Worm (Caenorhabditis elegans): Measurements from ENCODE around the gene lge-1.
A peak's percentile ranks its signal among the peaks of the same experiment; 100 is the strongest.

lge-1 gene

ce11 chrX:10961724-10962123 is 4.6 kb upstream of the lge-1 start:
- TF ChIP-seq nhr-232 (tag; optimal IDR thresholded peaks at IDR 0.05) = no peak
- TF ChIP-seq ceh-14 (tag; optimal IDR thresholded peaks at IDR 0.05) = no peak
- no peak for TF ChIP-seq lin-11 (tag; optimal IDR thresholded peaks at IDR 0.05)
- TF ChIP-seq ceh-9 (tag; optimal IDR thresholded peaks at IDR 0.05) = no peak
- no peak for TF ChIP-seq npax-4 (tag; optimal IDR thresholded peaks at IDR 0.05)
- no peak for TF ChIP-seq hlh-15 (tag; optimal IDR thresholded peaks at IDR 0.05)
- no peak for TF ChIP-seq eyg-1 (tag; optimal IDR thresholded peaks at IDR 0.05)
- no peak for TF ChIP-seq ceh-2 (tag; optimal IDR thresholded peaks at IDR 0.05)

DNA sequence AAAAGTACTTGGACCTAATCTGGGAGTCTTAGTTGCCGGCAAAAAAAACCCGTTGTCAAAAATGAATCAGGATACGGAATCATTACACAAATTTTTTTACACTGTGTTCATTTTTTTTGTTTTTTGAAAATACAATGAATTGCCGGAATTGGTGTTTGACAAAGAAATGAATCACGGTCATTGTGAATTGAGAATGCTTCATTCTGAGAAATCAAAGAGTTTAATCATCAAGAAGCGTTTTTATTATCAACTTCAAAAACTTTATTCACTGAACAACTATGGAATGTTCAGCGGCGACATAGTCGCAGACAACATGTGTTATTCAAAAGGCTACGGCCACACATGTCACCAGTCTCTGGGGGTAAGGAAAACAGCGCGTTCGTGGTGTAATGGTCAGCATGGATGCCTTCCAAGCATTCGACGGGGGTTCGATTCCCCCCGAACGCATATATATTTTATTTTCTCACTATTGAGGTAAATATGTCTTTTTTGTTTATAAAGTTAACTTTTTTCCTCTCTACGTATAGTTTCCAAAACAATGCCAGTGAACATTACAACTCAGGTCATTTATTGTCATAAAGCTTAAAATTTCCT is 2.8 kb upstream of the lge-1 start, which contains the start of gene nas-10:
Gene nas-10 (minus strand): TSS at position 51 of the 594 bp plus-strand sequence.
- TF ChIP-seq dve-1 (tag; optimal IDR thresholded peaks at IDR 0.05) (peak; percentile 40), zip-5 (tag; optimal IDR thresholded peaks at IDR 0.05) (peak; percentile 58), fkh-10 (GFP tag; optimal IDR thresholded peaks at IDR 0.05) (no peak), unc-3 (GFP tag; conservative IDR thresholded peaks at IDR 0.05) (peak; percentile 78), unc-3 (tag; optimal IDR thresholded peaks at IDR 0.05) (peak; percentile 84), ceh-31 (tag; optimal IDR thresholded peaks at IDR 0.05) (peak; percentile 31), pha-4 (tag; optimal IDR thresholded peaks at IDR 0.05) (no peak), nfya-1 (tag; optimal IDR thresholded peaks at IDR 0.05) (peak; percentile 56), hlh-30 (tag; optimal IDR thresholded peaks at IDR 0.05; ENCODE audit: insufficient read depth) (peak; percentile 43), dmd-4 (tag; optimal IDR thresholded peaks at IDR 0.05; ENCODE audit: borderline replicate concordance) (peak; percentile 60), pag-3 (tag; optimal IDR thresholded peaks at IDR 0.05; ENCODE audit: borderline replicate concordance) (peak; percentile 14), nhr-232 (tag; optimal IDR thresholded peaks at IDR 0.05) (peak; percentile 70), pros-1 (tag; optimal IDR thresholded peaks at IDR 0.05) (no peak), pat-9 (tag; optimal IDR thresholded peaks at IDR 0.05) (peak; percentile 86), ama-1 (optimal IDR thresholded peaks at IDR 0.05) (no peak), hlh-15 (tag; optimal IDR thresholded peaks at IDR 0.05) (peak; percentile 58), ceh-34 (tag; optimal IDR thresholded peaks at IDR 0.05) (peak; percentile 82), unc-86 (tag; optimal IDR thresholded peaks at IDR 0.05) (peak; percentile 73), ceh-9 (tag; optimal IDR thresholded peaks at IDR 0.05) (peak; percentile 75), ceh-6 (GFP tag; optimal IDR thresholded peaks at IDR 0.05) (peak; percentile 80), Y22D7AL.16 (tag; optimal IDR thresholded peaks at IDR 0.05) (peak; percentile 72), lim-6 (tag; optimal IDR thresholded peaks at IDR 0.05) (peak; percentile 46), ceh-18 (tag; optimal IDR thresholded peaks at IDR 0.05) (peak; percentile 47), C38D4.7 (GFP tag; optimal IDR thresholded peaks at IDR 0.05) (peak; percentile 73), fax-1 (tag; optimal IDR thresholded peaks at IDR 0.05) (peak; percentile 77), elt-4 (tag; optimal IDR thresholded peaks at IDR 0.05) (no peak), lin-11 (tag; optimal IDR thresholded peaks at IDR 0.05) (peak; percentile 73), fkh-6 (tag; optimal IDR thresholded peaks at IDR 0.05) (peak; percentile 81), ceh-24 (tag; optimal IDR thresholded peaks at IDR 0.05) (peak; percentile 44), ceh-14 (tag; optimal IDR thresholded peaks at IDR 0.05) (peak; percentile 60), rnt-1 (tag; optimal IDR thresholded peaks at IDR 0.05) (peak; percentile 33), sox-2 (GFP tag; IDR thresholded peaks at IDR 0.05) (peak; percentile 51), npax-4 (tag; optimal IDR thresholded peaks at IDR 0.05) (peak; percentile 68), tbx-7 (tag; optimal IDR thresholded peaks at IDR 0.05) (peak; percentile 21), ceh-45 (GFP tag; IDR thresholded peaks at IDR 0.05) (peak; percentile 82), K09A11.1 (tag; optimal IDR thresholded peaks at IDR 0.05; ENCODE audit: insufficient read depth) (peak; percentile 75), ets-4 (tag; optimal IDR thresholded peaks at IDR 0.05) (peak; percentile 34), nhr-11 (tag; optimal IDR thresholded peaks at IDR 0.05) (no peak), ceh-30 (tag; optimal IDR thresholded peaks at IDR 0.05) (no peak), ttx-3 (tag; optimal IDR thresholded peaks at IDR 0.05) (peak; percentile 88), odd-2 (tag; optimal IDR thresholded peaks at IDR 0.05) (peak; percentile 38), C08G9.2 (tag; optimal IDR thresholded peaks at IDR 0.05) (peak; percentile 57), che-1 (tag; optimal IDR thresholded peaks at IDR 0.05) (peak; percentile 84), unc-42 (tag; optimal IDR thresholded peaks at IDR 0.05) (peak; percentile 37), ahr-1 (tag; optimal IDR thresholded peaks at IDR 0.05) (peak; percentile 39), tbx-2 (tag; optimal IDR thresholded peaks at IDR 0.05) (peak; percentile 80), pha-2 (tag; optimal IDR thresholded peaks at IDR 0.05) (peak; percentile 57), sox-4 (tag; optimal IDR thresholded peaks at IDR 0.05) (peak; percentile 83)

Measured in whole organism, late embryonic.